Worm (Caenorhabditis elegans) whole organism, L2 larva: ENCODE results near the gene attf-2.

Experiments used
- blmp-1 ChIP-seq: sonication (generic microtip); optimal IDR thresholded peaks from 2 replicates; lab custom pipeline; 2017; ENCODE audit warnings: missing genetic modification characterization, mild to moderate bottlenecking, missing compliant biosample characterization, antibody characterized with exemption, moderate library complexity; ENCODE audit not compliant: insufficient read depth
- egl-27 ChIP-seq: sonication (generic microtip); optimal IDR thresholded peaks from 3 replicates; lab custom pipeline; 2017; ENCODE audit warnings: missing biosample characterization, missing genetic modification reagents, missing genetic modification characterization
- elt-3 ChIP-seq: sonication (generic microtip); optimal IDR thresholded peaks from 2 replicates; lab custom pipeline; 2017; ENCODE audit warnings: missing biosample characterization, missing genetic modification characterization
- lin-13 ChIP-seq: fragments of 150-350 bp; optimal IDR thresholded peaks from 2 replicates; lab custom pipeline; 2014; ENCODE audit warnings: missing biosample characterization, missing genetic modification reagents, missing genetic modification characterization
- lsy-2 ChIP-seq, 2 experiments: fragments of 150-350 bp in 1 of 2; sonication (generic microtip) in 1 of 2; optimal IDR thresholded peaks; 2 replicates each; lab custom pipeline; 2014 to 2017; ENCODE audit warnings: missing biosample characterization in 2 of 2, missing genetic modification characterization in 2 of 2
- nhr-12 ChIP-seq: fragments of 150-350 bp; optimal IDR thresholded peaks from 2 replicates; lab custom pipeline; 2014; ENCODE audit warnings: missing biosample characterization, missing genetic modification characterization
- skn-1 ChIP-seq: sonication (generic microtip); optimal IDR thresholded peaks from 2 replicates; lab custom pipeline; 2017; ENCODE audit warnings: missing biosample characterization, missing genetic modification characterization
- sma-9 ChIP-seq, 2 experiments: fragments of 150-350 bp in 1 of 2; sonication (generic microtip) in 1 of 2; optimal IDR thresholded peaks; 2 replicates each; lab custom pipeline; 2014 to 2016; ENCODE audit warnings: missing genetic modification characterization in 2 of 2, mild to moderate bottlenecking in 1 of 2, missing biosample characterization in 1 of 2, missing compliant biosample characterization in 1 of 2, missing genetic modification reagents in 1 of 2, moderate library complexity in 1 of 2
- snpc-4 ChIP-seq: fragments of 150-350 bp; optimal IDR thresholded peaks from 2 replicates; lab custom pipeline; 2014; ENCODE audit warnings: missing biosample characterization, missing genetic modification characterization
- unc-39 ChIP-seq: fragments of 150-350 bp; optimal IDR thresholded peaks from 2 replicates; lab custom pipeline; 2014; ENCODE audit warnings: missing biosample characterization, missing genetic modification characterization
- unc-62 ChIP-seq: fragments of 150-350 bp; optimal IDR thresholded peaks from 2 replicates; lab custom pipeline; 2014; ENCODE audit warnings: missing biosample characterization, missing genetic modification reagents, missing genetic modification characterization
- ztf-1 ChIP-seq: fragments of 200-800 bp; sonication (Bioruptor generic); conservative IDR thresholded peaks from 2 replicates; pipeline ENCODE4 v1.3.6; 2022; ENCODE audit warnings: missing genetic modification characterization, missing compliant biosample characterization
- ztf-11 ChIP-seq: sonication (generic microtip); optimal IDR thresholded peaks from 2 replicates; lab custom pipeline; 2017; ENCODE audit warnings: missing biosample characterization, missing genetic modification characterization

ce11 chrV:7164210-7164609 lies 31.7 kb downstream of the attf-2 start, which contains the start of gene srh-83:
- TF ChIP-seq blmp-1 (tag; lab: Kevin White, UChicago) (no peak), unc-39 (tag; lab: Kevin White, UChicago) (no peak), nhr-12 (tag; lab: Kevin White, UChicago) (no peak), lsy-2 (tag; optimal IDR thresholded peaks at IDR 0.05; lab: Kevin White, UChicago) (no peak), sma-9 (GFP tag; optimal IDR thresholded peaks at IDR 0.05; lab: Kevin White, UChicago) (no peak), sma-9 (tag; optimal IDR thresholded peaks at IDR 0.05; lab: Kevin White, UChicago) (no peak), egl-27 (tag; lab: Kevin White, UChicago) (no peak), snpc-4 (tag; lab: Kevin White, UChicago) (no peak), unc-62 (GFP tag; lab: Kevin White, UChicago) (no peak), skn-1 (tag; lab: Kevin White, UChicago) (no peak), lin-13 (GFP tag; lab: Kevin White, UChicago) (no peak), elt-3 (no peak), ztf-11 (tag; lab: Kevin White, UChicago) (no peak), ztf-1 (GFP tag; lab: Robert Waterston, UW) (no peak)
